Worm (Caenorhabditis elegans) whole organism, L1 larva: ENCODE data around the gene egl-17.

ENCODE experiments used
- C04F5.9 ChIP-seq: sonication (generic microtip); optimal IDR thresholded peaks from 2 replicates; lab custom pipeline; 2016; ENCODE audit warnings: missing genetic modification characterization, missing compliant biosample characterization
- C16A3.4 ChIP-seq: fragments of 150-350 bp; optimal IDR thresholded peaks from 2 replicates; lab custom pipeline; 2014; ENCODE audit warnings: missing biosample characterization, missing genetic modification characterization
- C34B4.2 ChIP-seq: sonication (generic microtip); optimal IDR thresholded peaks from 2 replicates; lab custom pipeline; 2017; ENCODE audit warnings: mild to moderate bottlenecking, missing genetic modification characterization, missing compliant biosample characterization
- aha-1 ChIP-seq: fragments of 150-350 bp; optimal IDR thresholded peaks from 2 replicates; lab custom pipeline; 2014; ENCODE audit warnings: missing biosample characterization, missing genetic modification characterization
- aly-2 ChIP-seq: fragments of 150-350 bp; optimal IDR thresholded peaks from 2 replicates; lab custom pipeline; 2014; ENCODE audit warnings: missing biosample characterization, missing genetic modification characterization
- ama-1 ChIP-seq: fragments of 150-350 bp; optimal IDR thresholded peaks from 2 replicates; lab custom pipeline; 2014
- ceh-63 ChIP-seq: fragments of 200-800 bp; sonication (Bioruptor generic); optimal IDR thresholded peaks from 2 replicates; lab custom pipeline; 2018; ENCODE audit warnings: mild to moderate bottlenecking, missing genetic modification characterization, missing compliant biosample characterization
- ceh-8 ChIP-seq: fragments of 200-800 bp; sonication (Bioruptor generic); optimal IDR thresholded peaks from 2 replicates; lab custom pipeline; 2018; ENCODE audit warnings: mild to moderate bottlenecking, missing genetic modification characterization, moderate library complexity, missing compliant biosample characterization
- ces-1 ChIP-seq: fragments of 150-350 bp; optimal IDR thresholded peaks from 2 replicates; lab custom pipeline; 2014; ENCODE audit warnings: missing biosample characterization, missing genetic modification reagents, missing genetic modification characterization
- dpl-1 ChIP-seq, 3 experiments: fragments of 150-350 bp in 2 of 3; sonication (generic microtip) in 1 of 3; optimal IDR thresholded peaks; 2 replicates each; lab custom pipeline; 2014 to 2017; ENCODE audit warnings: missing biosample characterization in 3 of 3, missing genetic modification characterization in 3 of 3, missing genetic modification reagents in 3 of 3
- dsc-1 ChIP-seq: sonication (generic microtip); optimal IDR thresholded peaks from 2 replicates; lab custom pipeline; 2016; ENCODE audit warnings: mild to moderate bottlenecking, missing genetic modification characterization, missing compliant biosample characterization
- efl-1 ChIP-seq, 4 experiments: fragments of 150-350 bp; optimal IDR thresholded peaks in 3 of 4; peaks in 1 of 4; 1 replicate in 1 of 4; 2 replicates in 3 of 4; lab custom pipeline; 2014; ENCODE audit warnings: missing biosample characterization in 2 of 4, missing genetic modification characterization in 2 of 4, missing genetic modification reagents in 2 of 4
- efl-3 ChIP-seq: fragments of 200-800 bp; sonication (Bioruptor generic); optimal IDR thresholded peaks from 2 replicates; lab custom pipeline; 2018; ENCODE audit warnings: mild to moderate bottlenecking, missing genetic modification characterization, missing compliant biosample characterization
- egl-13 ChIP-seq: sonication (generic microtip); optimal IDR thresholded peaks from 2 replicates; lab custom pipeline; 2016; ENCODE audit warnings: missing genotype, missing genetic modification reagents, missing genetic modification characterization, missing compliant biosample characterization
- egl-27 ChIP-seq, 2 experiments: fragments of 150-350 bp in 1 of 2; sonication (generic microtip); optimal IDR thresholded peaks; 3 replicates each; lab custom pipeline; 2017 to 2018; ENCODE audit warnings: missing biosample characterization in 2 of 2, missing genetic modification characterization in 2 of 2, missing genetic modification reagents in 2 of 2
- elt-2 ChIP-seq: sonication (generic microtip); optimal IDR thresholded peaks from 2 replicates; lab custom pipeline; 2016; ENCODE audit warnings: missing genetic modification characterization, mild to moderate bottlenecking, inconsistent platforms, missing compliant biosample characterization, missing genetic modification reagents
- fkh-4 ChIP-seq: sonication (generic microtip); optimal IDR thresholded peaks from 2 replicates; lab custom pipeline; 2016; ENCODE audit warnings: missing compliant biosample characterization, missing genetic modification characterization, borderline replicate concordance
- fkh-8 ChIP-seq: sonication (generic microtip); optimal IDR thresholded peaks from 2 replicates; lab custom pipeline; 2016; ENCODE audit warnings: mild to moderate bottlenecking, missing genetic modification characterization, missing compliant biosample characterization
- hlh-17 ChIP-seq: fragments of 200-800 bp; sonication (Bioruptor generic); optimal IDR thresholded peaks from 2 replicates; lab custom pipeline; 2018; ENCODE audit warnings: missing genetic modification characterization, mild to moderate bottlenecking, missing compliant biosample characterization, moderate library complexity, borderline replicate concordance
- hpl-2 ChIP-seq: fragments of 150-350 bp; optimal IDR thresholded peaks from 2 replicates; lab custom pipeline; 2014; ENCODE audit warnings: missing biosample characterization, missing genetic modification reagents, missing genetic modification characterization
- isw-1 ChIP-seq: fragments of 200-800 bp; sonication (Bioruptor generic); IDR thresholded peaks from 2 replicates; pipeline ENCODE4 v1.3.6; 2022; ENCODE audit warnings: missing genetic modification characterization, missing compliant biosample characterization
- lin-14 ChIP-seq: fragments of 200-800 bp; sonication (Bioruptor generic); optimal IDR thresholded peaks from 2 replicates; lab custom pipeline; 2018; ENCODE audit warnings: mild to moderate bottlenecking, missing genetic modification characterization, moderate library complexity, missing compliant biosample characterization
- lin-35 ChIP-seq, 2 experiments: fragments of 150-350 bp; optimal IDR thresholded peaks; 2 replicates each; lab custom pipeline; 2014; ENCODE audit warnings: missing biosample characterization in 2 of 2, missing genetic modification characterization in 2 of 2, missing genetic modification reagents in 2 of 2
- lin-39 ChIP-seq: fragments of 150-350 bp; optimal IDR thresholded peaks from 2 replicates; lab custom pipeline; 2014; ENCODE audit warnings: missing biosample characterization, missing genetic modification reagents, missing genetic modification characterization
- lir-3 ChIP-seq: sonication (generic microtip); optimal IDR thresholded peaks from 2 replicates; lab custom pipeline; 2016; ENCODE audit warnings: mild to moderate bottlenecking, missing genetic modification characterization, moderate library complexity, missing compliant biosample characterization; ENCODE audit not compliant: poor library complexity
- lsy-2 ChIP-seq, 2 experiments: fragments of 150-350 bp; optimal IDR thresholded peaks; 2 replicates each; lab custom pipeline; 2014; ENCODE audit warnings: missing biosample characterization in 2 of 2, missing genetic modification characterization in 2 of 2
- mab-9 ChIP-seq: fragments of 200-800 bp; sonication (Bioruptor generic); IDR thresholded peaks from 2 replicates; pipeline ENCODE4 v1.3.6; 2022; ENCODE audit warnings: missing genetic modification reagents, missing genetic modification characterization, missing compliant biosample characterization
- mdl-1 ChIP-seq, 2 experiments: fragments of 150-350 bp; optimal IDR thresholded peaks; 2 replicates each; lab custom pipeline; 2014 to 2017; ENCODE audit warnings: missing biosample characterization in 2 of 2, missing genetic modification characterization in 2 of 2, inconsistent platforms in 1 of 2
- nhr-11 ChIP-seq: fragments of 150-350 bp; optimal IDR thresholded peaks from 2 replicates; lab custom pipeline; 2014; ENCODE audit warnings: missing biosample characterization, missing genetic modification characterization
- nhr-19 ChIP-seq: fragments of 200-800 bp; sonication (Bioruptor generic); conservative IDR thresholded peaks from 2 replicates; pipeline ENCODE4 v1.3.6; 2022; ENCODE audit warnings: missing genetic modification characterization, missing compliant biosample characterization
- nhr-20 ChIP-seq: sonication (generic microtip); optimal IDR thresholded peaks from 2 replicates; lab custom pipeline; 2016; ENCODE audit warnings: mild to moderate bottlenecking, missing genetic modification characterization, missing compliant biosample characterization
- nhr-237 ChIP-seq: fragments of 150-350 bp; optimal IDR thresholded peaks from 2 replicates; lab custom pipeline; 2014; ENCODE audit warnings: missing biosample characterization, missing genetic modification characterization
- nhr-28 ChIP-seq: fragments of 150-350 bp; optimal IDR thresholded peaks from 2 replicates; lab custom pipeline; 2014; ENCODE audit warnings: missing biosample characterization, missing genetic modification characterization
- nhr-71 ChIP-seq: sonication (generic microtip); optimal IDR thresholded peaks from 2 replicates; lab custom pipeline; 2016; ENCODE audit warnings: mild to moderate bottlenecking, missing genetic modification characterization, moderate library complexity, missing compliant biosample characterization
- nhr-76 ChIP-seq: sonication (generic microtip); optimal IDR thresholded peaks from 2 replicates; lab custom pipeline; 2017; ENCODE audit warnings: missing biosample characterization, missing genetic modification characterization
- nhr-77 ChIP-seq: fragments of 150-350 bp; optimal IDR thresholded peaks from 2 replicates; lab custom pipeline; 2014; ENCODE audit warnings: missing biosample characterization, missing genetic modification characterization
- nhr-84 ChIP-seq: sonication (generic microtip); optimal IDR thresholded peaks from 2 replicates; lab custom pipeline; 2017; ENCODE audit warnings: missing biosample characterization, missing genetic modification characterization
- nhr-85 ChIP-seq: sonication (generic microtip); peaks from one replicate; lab custom pipeline; 2016; ENCODE audit warnings: missing genetic modification characterization, inconsistent platforms, missing compliant biosample characterization
- nhr-90 ChIP-seq: sonication (generic microtip); optimal IDR thresholded peaks from 2 replicates; lab custom pipeline; 2016; ENCODE audit warnings: mild to moderate bottlenecking, missing genetic modification characterization, missing compliant biosample characterization; ENCODE audit not compliant: poor library complexity
- pqm-1 ChIP-seq: sonication (generic microtip); optimal IDR thresholded peaks from 3 replicates; lab custom pipeline; 2017; ENCODE audit warnings: missing biosample characterization, missing genetic modification characterization
- rnt-1 ChIP-seq: sonication (generic microtip); optimal IDR thresholded peaks from 2 replicates; lab custom pipeline; 2016; ENCODE audit warnings: mild to moderate bottlenecking, missing genetic modification characterization, moderate library complexity, missing compliant biosample characterization
- skn-1 ChIP-seq: fragments of 150-350 bp; optimal IDR thresholded peaks from 2 replicates; lab custom pipeline; 2014; ENCODE audit warnings: missing biosample characterization, missing genetic modification characterization
- snu-23 ChIP-seq: sonication (generic microtip); optimal IDR thresholded peaks from 2 replicates; lab custom pipeline; 2016; ENCODE audit warnings: missing genetic modification characterization, missing compliant biosample characterization
- sox-4 ChIP-seq: sonication (generic microtip); optimal IDR thresholded peaks from 2 replicates; lab custom pipeline; 2016; ENCODE audit warnings: missing genetic modification characterization, missing compliant biosample characterization
- sptf-1 ChIP-seq: fragments of 150-350 bp; optimal IDR thresholded peaks from 2 replicates; lab custom pipeline; 2014; ENCODE audit warnings: missing biosample characterization, missing genetic modification characterization
- tlp-1 ChIP-seq: fragments of 150-350 bp; optimal IDR thresholded peaks from 2 replicates; lab custom pipeline; 2014; ENCODE audit warnings: missing biosample characterization, missing genetic modification characterization
- unc-30 ChIP-seq: sonication (generic microtip); optimal IDR thresholded peaks from 2 replicates; lab custom pipeline; 2017; ENCODE audit warnings: missing biosample characterization, missing genetic modification characterization
- unc-62 ChIP-seq: fragments of 150-350 bp; optimal IDR thresholded peaks from 2 replicates; lab custom pipeline; 2014; ENCODE audit warnings: missing biosample characterization, missing genetic modification reagents, missing genetic modification characterization
- unc-98 ChIP-seq: fragments of 200-800 bp; sonication (Bioruptor generic); IDR thresholded peaks from 2 replicates; pipeline ENCODE4 v1.3.6; 2022; ENCODE audit warnings: missing genetic modification characterization, missing compliant biosample characterization
- vab-15 ChIP-seq: sonication (generic microtip); optimal IDR thresholded peaks from 2 replicates; lab custom pipeline; 2017; ENCODE audit warnings: missing genotype, mild to moderate bottlenecking, missing genetic modification characterization, missing compliant biosample characterization
- zip-4 ChIP-seq: fragments of 200-800 bp; sonication (Bioruptor generic); optimal IDR thresholded peaks from 2 replicates; lab custom pipeline; 2018; ENCODE audit warnings: mild to moderate bottlenecking, missing genetic modification characterization, moderate library complexity, missing compliant biosample characterization

egl-17 gene

ce11 chrX:489635-490105 lies at the start of gene egl-17 (continued):
- no peak for TF ChIP-seq nhr-76 (tag; lab: Kevin White, UChicago)
- no peak for TF ChIP-seq nhr-11 (tag; lab: Kevin White, UChicago)
- peak; percentile 68 for TF ChIP-seq nhr-85 (tag; lab: Kevin White, UChicago)
- TF ChIP-seq mab-9 (GFP tag; lab: Robert Waterston, UW): no peak
- TF ChIP-seq lin-14 (GFP tag; lab: Kevin White, UChicago): peak; percentile 63
- peak; percentile 78 for TF ChIP-seq rnt-1 (tag; lab: Kevin White, UChicago)
- no peak for TF ChIP-seq hpl-2 (GFP tag; lab: Kevin White, UChicago)
- no peak for TF ChIP-seq ceh-63 (GFP tag; lab: Kevin White, UChicago)
- TF ChIP-seq C34B4.2 (tag; lab: Kevin White, UChicago): no peak
- no peak for TF ChIP-seq egl-27 (tag; optimal IDR thresholded peaks at IDR 0.05; lab: Kevin White, UChicago)
- no peak for TF ChIP-seq ces-1 (GFP tag; lab: Kevin White, UChicago)
- peak; percentile 36 for TF ChIP-seq elt-2 (tag; lab: Kevin White, UChicago)
- no peak for TF ChIP-seq C04F5.9 (tag; lab: Kevin White, UChicago)
- TF ChIP-seq nhr-19: peak; percentile 73
- no peak for TF ChIP-seq aha-1 (tag; lab: Kevin White, UChicago)
- no peak for TF ChIP-seq nhr-84 (tag; lab: Kevin White, UChicago)
- TF ChIP-seq vab-15 (tag; lab: Kevin White, UChicago): peak; percentile 44
- TF ChIP-seq dpl-1 (GFP tag; optimal IDR thresholded peaks at IDR 0.05; lab: Kevin White, UChicago): peak in 2 of 3 experiments; percentile 28 to 29
- TF ChIP-seq pqm-1 (tag; lab: Kevin White, UChicago): no peak
- TF ChIP-seq sptf-1: no peak
- peak; percentile 86 for TF ChIP-seq dsc-1 (tag; lab: Kevin White, UChicago)
- no peak for TF ChIP-seq tlp-1 (tag; lab: Kevin White, UChicago)
- no peak for TF ChIP-seq ama-1 (lab: Kevin White, UChicago)
- TF ChIP-seq hlh-17 (GFP tag; lab: Kevin White, UChicago): no peak
- TF ChIP-seq unc-30: no peak
- peak; percentile 86 for TF ChIP-seq snu-23 (GFP tag; lab: Kevin White, UChicago)
- TF ChIP-seq efl-1 (optimal IDR thresholded peaks at IDR 0.05; lab: Kevin White, UChicago): peak; percentile 17 to 35
- peak; percentile 15 to 90 for TF ChIP-seq efl-1 (GFP tag; optimal IDR thresholded peaks at IDR 0.05 in 1 of 2; lab: Kevin White, UChicago)
- no peak for TF ChIP-seq isw-1 (GFP tag; lab: Robert Waterston, UW)
- no peak for TF ChIP-seq unc-62
- no peak for TF ChIP-seq efl-3
- TF ChIP-seq fkh-4 (tag; lab: Kevin White, UChicago): no peak

DNA sequence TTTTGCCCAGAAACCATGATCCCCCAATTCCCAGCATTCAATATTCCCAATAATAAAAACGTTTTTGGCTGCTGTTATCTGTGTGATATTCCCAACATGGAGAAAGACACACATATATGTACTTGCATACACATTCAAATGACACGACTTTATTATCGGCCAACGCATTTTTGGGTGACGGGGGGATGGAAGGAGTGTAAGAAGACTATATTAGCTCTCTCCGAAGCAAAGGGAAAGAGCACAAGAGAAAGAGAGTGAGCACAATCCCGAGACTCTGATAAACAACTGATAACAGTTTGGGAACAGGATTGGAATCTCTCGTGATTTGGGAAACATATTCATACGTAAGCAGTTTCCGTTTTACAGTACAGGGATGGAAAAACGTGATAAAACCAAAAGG lies 49.1 kb upstream of the egl-17 start:
- TF ChIP-seq lin-39 (tag; lab: Kevin White, UChicago) (no peak), lsy-2 (tag; optimal IDR thresholded peaks at IDR 0.05; lab: Kevin White, UChicago) (no peak), sox-4 (no peak), C16A3.4 (no peak), unc-98 (GFP tag; lab: Robert Waterston, UW) (no peak), nhr-28 (tag; lab: Kevin White, UChicago) (no peak), ceh-63 (GFP tag; lab: Kevin White, UChicago) (no peak), nhr-71 (peak; percentile 8), ces-1 (GFP tag; lab: Kevin White, UChicago) (no peak), lin-14 (GFP tag; lab: Kevin White, UChicago) (no peak), nhr-77 (tag; lab: Kevin White, UChicago) (no peak), C34B4.2 (tag; lab: Kevin White, UChicago) (no peak), ceh-8 (no peak), aly-2 (tag; lab: Kevin White, UChicago) (no peak), fkh-8 (no peak), zip-4 (GFP tag; lab: Kevin White, UChicago) (no peak), egl-13 (tag; lab: Kevin White, UChicago) (no peak), skn-1 (no peak), fkh-4 (tag; lab: Kevin White, UChicago) (no peak), lin-35 (GFP tag; optimal IDR thresholded peaks at IDR 0.05; lab: Kevin White, UChicago) (peak in 1 of 2 experiments; percentile 38), nhr-90 (tag; lab: Kevin White, UChicago) (peak; percentile 40), lir-3 (tag; lab: Kevin White, UChicago) (no peak), dsc-1 (tag; lab: Kevin White, UChicago) (no peak), unc-30 (no peak), elt-2 (tag; lab: Kevin White, UChicago) (peak; percentile 92), mdl-1 (tag; optimal IDR thresholded peaks at IDR 0.05; lab: Kevin White, UChicago) (no peak), nhr-20 (tag; lab: Kevin White, UChicago) (no peak), nhr-237 (tag; lab: Kevin White, UChicago) (no peak)
